Fruit fly (Drosophila melanogaster) S2 (cell line): ENCODE data around the gene lili.

ENCODE experiments used
- CG8478 ChIP-seq: fragments of >200 bp; optimal IDR thresholded peaks from 2 replicates; lab custom pipeline; 2018
- CTCF ChIP-seq, 2 experiments: fragments of >200 bp; optimal IDR thresholded peaks; 2 replicates each; lab custom pipeline; 2018

- no peak for TF ChIP-seq CG8478 (lab: Kevin White, UChicago)
- TF ChIP-seq CTCF (optimal IDR thresholded peaks at IDR 0.05; lab: Kevin White, UChicago) = no peak
Measured at dm6 chr3R:24856143-24856542, 42.3 kb upstream of the lili start, which contains the start of gene HDAC11.
